Worm (Caenorhabditis elegans) whole organism, early embryonic: Measurements from ENCODE around the gene gstk-2.

Experiments used
- B0310.2 ChIP-seq: sonication (generic microtip); optimal IDR thresholded peaks from 2 replicates; lab custom pipeline; 2016; ENCODE audit warnings: mild to moderate bottlenecking, missing genetic modification characterization, missing compliant biosample characterization
- ama-1 ChIP-seq: fragments of 150-350 bp; optimal IDR thresholded peaks from 2 replicates; lab custom pipeline; 2014
- pes-1 ChIP-seq: fragments of 200-800 bp; sonication (Bioruptor generic); IDR thresholded peaks from 2 replicates; pipeline ENCODE4 v1.3.6; 2022; ENCODE audit warnings: missing genetic modification reagents, missing genetic modification characterization, missing compliant biosample characterization
- tbx-37 ChIP-seq: fragments of 200-800 bp; sonication (Bioruptor generic); conservative IDR thresholded peaks from 2 replicates; pipeline ENCODE4 v1.3.6; 2022; ENCODE audit warnings: missing genetic modification reagents, missing genetic modification characterization, missing compliant biosample characterization

DNA sequence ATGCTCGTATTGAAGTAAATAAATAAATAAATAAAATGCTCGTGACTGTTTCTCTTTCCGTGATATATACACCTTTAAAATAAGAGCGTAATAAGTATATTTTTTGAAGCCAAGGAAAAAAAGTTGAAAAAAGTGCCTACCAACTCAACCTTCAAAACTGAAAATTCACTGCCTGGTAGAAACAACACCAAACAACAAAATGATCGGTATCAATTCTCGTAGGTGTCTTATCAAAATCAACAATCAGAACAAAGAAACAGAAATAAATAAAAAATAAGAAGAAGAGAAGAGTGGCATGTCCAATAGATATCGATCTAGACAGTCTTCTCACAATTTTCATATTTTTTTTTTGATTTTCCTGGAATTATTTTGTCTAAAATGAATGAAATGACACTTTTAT lies 1.8 kb upstream of the gstk-2 start, which contains the start of gene afmd-1:
- TF ChIP-seq tbx-37: no peak
- no peak for TF ChIP-seq pes-1 (GFP tag; lab: Robert Waterston, UW)
- TF ChIP-seq B0310.2 (tag; lab: Kevin White, UChicago): no peak
- no peak for TF ChIP-seq ama-1
